Worm (Caenorhabditis elegans): ENCODE results near the gene srz-13.

srz-13 gene

ce11 chrV:16143066-16143581 lies 39.1 kb upstream of the srz-13 start, which contains the start of gene fbxa-88:
fbxa-88 (minus strand) TSS chrV:16143116.
- TF ChIP-seq unc-62 (GFP tag; optimal IDR thresholded peaks at IDR 0.05) (no peak), snpc-4 (tag; optimal IDR thresholded peaks at IDR 0.05) (no peak), mab-5 (tag; optimal IDR thresholded peaks at IDR 0.05) (no peak), ztf-1 (GFP tag; conservative IDR thresholded peaks at IDR 0.05) (no peak), sem-4 (tag; optimal IDR thresholded peaks at IDR 0.05) (no peak), sma-9 (GFP tag; optimal IDR thresholded peaks at IDR 0.05) (peak; percentile 17), sma-9 (tag; optimal IDR thresholded peaks at IDR 0.05) (no peak), nhr-12 (tag; optimal IDR thresholded peaks at IDR 0.05) (no peak), F13H6.1 (tag; optimal IDR thresholded peaks at IDR 0.05) (no peak), mdl-1 (tag; optimal IDR thresholded peaks at IDR 0.05) (no peak), blmp-1 (tag; optimal IDR thresholded peaks at IDR 0.05; ENCODE audit: insufficient read depth) (no peak), fos-1 (tag; optimal IDR thresholded peaks at IDR 0.05) (peak; percentile 77), mbf-1 (tag; optimal IDR thresholded peaks at IDR 0.05) (no peak)

- TF ChIP-seq mab-5 (tag; optimal IDR thresholded peaks at IDR 0.05): no peak
- TF ChIP-seq nhr-10 (tag; optimal IDR thresholded peaks at IDR 0.05): no peak
- TF ChIP-seq nhr-129 (tag; optimal IDR thresholded peaks at IDR 0.05): no peak
- no peak for TF ChIP-seq lin-11 (tag; optimal IDR thresholded peaks at IDR 0.05)
- no peak for TF ChIP-seq nhr-6 (tag; optimal IDR thresholded peaks at IDR 0.05)
- no peak for TF ChIP-seq nhr-23 (tag; optimal IDR thresholded peaks at IDR 0.05)
- no peak for TF ChIP-seq nhr-21 (tag; optimal IDR thresholded peaks at IDR 0.05)
- no peak for TF ChIP-seq dmd-4 (tag; optimal IDR thresholded peaks at IDR 0.05)
- no peak for TF ChIP-seq nhr-25 (tag; optimal IDR thresholded peaks at IDR 0.05)
- TF ChIP-seq lsy-2 (tag; optimal IDR thresholded peaks at IDR 0.05): no peak
- no peak for TF ChIP-seq F13H6.1 (tag; optimal IDR thresholded peaks at IDR 0.05)
- no peak for TF ChIP-seq aly-2 (tag; optimal IDR thresholded peaks at IDR 0.05)
- TF ChIP-seq ztf-11 (tag; optimal IDR thresholded peaks at IDR 0.05): no peak
- no peak for TF ChIP-seq ztf-1 (GFP tag; conservative IDR thresholded peaks at IDR 0.05)
- no peak for TF ChIP-seq sem-4 (tag; optimal IDR thresholded peaks at IDR 0.05)
- no peak for TF ChIP-seq ceh-82 (tag; optimal IDR thresholded peaks at IDR 0.05)
- TF ChIP-seq egl-27 (tag; optimal IDR thresholded peaks at IDR 0.05): no peak
These were observed 37.2 kb upstream of the srz-13 start for ce11 chrV:16145009-16145408.

- TF ChIP-seq zag-1 (tag; optimal IDR thresholded peaks at IDR 0.05) (no peak), nhr-25 (tag; optimal IDR thresholded peaks at IDR 0.05) (no peak), dmd-4 (tag; optimal IDR thresholded peaks at IDR 0.05) (no peak), mbf-1 (tag; optimal IDR thresholded peaks at IDR 0.05) (no peak), gmeb-1 (tag; optimal IDR thresholded peaks at IDR 0.05) (no peak), sma-9 (GFP tag; optimal IDR thresholded peaks at IDR 0.05) (no peak), sma-9 (tag; optimal IDR thresholded peaks at IDR 0.05) (no peak), ztf-1 (GFP tag; conservative IDR thresholded peaks at IDR 0.05) (no peak), ztf-4 (tag; optimal IDR thresholded peaks at IDR 0.05) (no peak), lin-39 (tag; optimal IDR thresholded peaks at IDR 0.05) (no peak), fos-1 (tag; optimal IDR thresholded peaks at IDR 0.05) (no peak), nhr-12 (tag; optimal IDR thresholded peaks at IDR 0.05) (no peak), Y55F3AM.14 (GFP tag; optimal IDR thresholded peaks at IDR 0.05) (no peak), nhr-11 (tag; optimal IDR thresholded peaks at IDR 0.05) (no peak), mdl-1 (tag; optimal IDR thresholded peaks at IDR 0.05) (no peak), nhr-23 (tag; optimal IDR thresholded peaks at IDR 0.05) (no peak), ceh-82 (tag; optimal IDR thresholded peaks at IDR 0.05) (no peak), aly-2 (tag; optimal IDR thresholded peaks at IDR 0.05) (no peak), nhr-10 (tag; optimal IDR thresholded peaks at IDR 0.05) (no peak)
These were observed 33.4 kb upstream of the srz-13 start, which contains the start of gene F10A3.4 for ce11 chrV:16148805-16149204. F10A3.4 (plus strand) TSS chrV:16149105.

ce11 chrV:16153375-16153774 lies 28.8 kb upstream of the srz-13 start, which contains the start of gene str-254:
str-254 (minus strand) TSS chrV:16153475.
- TF ChIP-seq nhr-25 (tag; optimal IDR thresholded peaks at IDR 0.05) (no peak), mab-5 (tag; optimal IDR thresholded peaks at IDR 0.05) (no peak), gmeb-1 (tag; optimal IDR thresholded peaks at IDR 0.05) (no peak), skn-1 (tag; optimal IDR thresholded peaks at IDR 0.05) (no peak), zag-1 (tag; optimal IDR thresholded peaks at IDR 0.05) (no peak), elt-3 (tag; optimal IDR thresholded peaks at IDR 0.05) (no peak), nhr-23 (tag; optimal IDR thresholded peaks at IDR 0.05) (no peak), crh-2 (tag; optimal IDR thresholded peaks at IDR 0.05) (no peak), nhr-237 (tag; optimal IDR thresholded peaks at IDR 0.05) (no peak), nhr-21 (tag; optimal IDR thresholded peaks at IDR 0.05) (no peak), sma-9 (GFP tag; optimal IDR thresholded peaks at IDR 0.05) (no peak), sma-9 (tag; optimal IDR thresholded peaks at IDR 0.05) (no peak)

All from whole organism, L2 larva.